Worm (Caenorhabditis elegans): ENCODE results near the gene nlt-1.

DNA sequence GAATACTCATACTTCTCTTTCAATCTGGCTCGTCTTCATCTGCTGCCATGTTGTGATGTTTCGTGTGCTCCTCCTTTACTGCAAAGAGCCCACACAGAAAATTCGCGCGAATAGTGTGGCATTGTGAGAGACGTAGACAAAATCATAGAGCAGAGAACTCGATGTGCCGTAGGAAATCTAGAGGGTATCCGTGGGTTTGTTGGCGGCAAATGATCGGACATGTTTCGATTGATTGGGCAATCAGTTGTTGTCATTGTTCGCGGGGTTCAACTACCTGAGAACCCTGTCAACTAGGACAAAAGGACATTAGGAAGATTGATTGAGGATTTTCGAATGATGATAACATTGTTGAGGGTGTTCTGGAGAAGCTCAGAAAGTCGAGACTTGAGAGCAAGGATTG lies 24.1 kb upstream of the nlt-1 start:
- TF ChIP-seq snpc-4 (tag; optimal IDR thresholded peaks at IDR 0.05) (no peak), elt-3 (tag; optimal IDR thresholded peaks at IDR 0.05) (no peak), skn-1 (tag; optimal IDR thresholded peaks at IDR 0.05) (no peak), unc-62 (GFP tag; optimal IDR thresholded peaks at IDR 0.05) (no peak), ceh-82 (tag; optimal IDR thresholded peaks at IDR 0.05) (no peak), ama-1 (optimal IDR thresholded peaks at IDR 0.05) (no peak), peb-1 (tag; optimal IDR thresholded peaks at IDR 0.05) (no peak), aly-2 (tag; optimal IDR thresholded peaks at IDR 0.05) (no peak), unc-39 (tag; optimal IDR thresholded peaks at IDR 0.05) (no peak), nhr-12 (tag; optimal IDR thresholded peaks at IDR 0.05) (no peak), nhr-77 (tag; optimal IDR thresholded peaks at IDR 0.05) (no peak), nhr-129 (tag; optimal IDR thresholded peaks at IDR 0.05) (peak; percentile 58), ztf-11 (tag; optimal IDR thresholded peaks at IDR 0.05) (no peak), unc-55 (GFP tag; optimal IDR thresholded peaks at IDR 0.05) (no peak)
